Worm (Caenorhabditis elegans) whole organism, early embryonic: Measurements from ENCODE around the gene hcp-3.
A peak's percentile ranks its signal among the peaks of the same experiment; 100 is the strongest.

Source experiments
- B0310.2 ChIP-seq: sonication (generic microtip); optimal IDR thresholded peaks from 2 replicates; lab custom pipeline; 2016; ENCODE audit warnings: mild to moderate bottlenecking, missing genetic modification characterization, missing compliant biosample characterization
- F13C5.2 ChIP-seq: sonication (generic microtip); optimal IDR thresholded peaks from 2 replicates; lab custom pipeline; 2017; ENCODE audit warnings: mild to moderate bottlenecking, missing genetic modification characterization, inconsistent platforms, missing compliant biosample characterization
- aly-1 ChIP-seq: sonication (generic microtip); optimal IDR thresholded peaks from 2 replicates; lab custom pipeline; 2016; ENCODE audit warnings: missing genetic modification characterization, missing compliant biosample characterization
- ama-1 ChIP-seq: fragments of 150-350 bp; optimal IDR thresholded peaks from 2 replicates; lab custom pipeline; 2014
- ceh-13 ChIP-seq: fragments of 200-800 bp; sonication (Bioruptor generic); optimal IDR thresholded peaks from 2 replicates; lab custom pipeline; 2018; ENCODE audit warnings: mild to moderate bottlenecking, missing genetic modification characterization, missing compliant biosample characterization
- ceh-36 ChIP-seq: sonication (generic microtip); optimal IDR thresholded peaks from 2 replicates; lab custom pipeline; 2016; ENCODE audit warnings: missing genetic modification characterization, inconsistent platforms, missing compliant biosample characterization
- ets-7 ChIP-seq: sonication (generic microtip); optimal IDR thresholded peaks from 2 replicates; lab custom pipeline; 2016; ENCODE audit warnings: missing genotype, missing genetic modification characterization, missing compliant biosample characterization
- flt-1 ChIP-seq: fragments of 200-800 bp; sonication (Bioruptor generic); IDR thresholded peaks from 2 replicates; pipeline ENCODE4 v1.3.6; 2022; ENCODE audit warnings: missing genetic modification characterization, missing compliant biosample characterization
- hmbx-1 ChIP-seq: sonication (generic microtip); optimal IDR thresholded peaks from 2 replicates; lab custom pipeline; 2016; ENCODE audit warnings: mild to moderate bottlenecking, missing genetic modification characterization, missing compliant biosample characterization
- hmg-4 ChIP-seq: fragments of 200-800 bp; sonication (Bioruptor generic); optimal IDR thresholded peaks from 2 replicates; lab custom pipeline; 2018; ENCODE audit warnings: mild to moderate bottlenecking, missing genetic modification characterization, missing compliant biosample characterization
- hnd-1 ChIP-seq: sonication (generic microtip); optimal IDR thresholded peaks from 2 replicates; lab custom pipeline; 2016; ENCODE audit warnings: missing genetic modification characterization, missing compliant biosample characterization
- pes-1 ChIP-seq: fragments of 200-800 bp; sonication (Bioruptor generic); IDR thresholded peaks from 2 replicates; pipeline ENCODE4 v1.3.6; 2022; ENCODE audit warnings: missing genetic modification reagents, missing genetic modification characterization, missing compliant biosample characterization
- scrt-1 ChIP-seq: fragments of 200-800 bp; sonication (Bioruptor generic); IDR thresholded peaks from 2 replicates; pipeline ENCODE4 v1.3.6; 2022; ENCODE audit warnings: missing genetic modification characterization, missing compliant biosample characterization
- sea-1 ChIP-seq: fragments of 200-800 bp; sonication (Bioruptor generic); conservative IDR thresholded peaks from 2 replicates; pipeline ENCODE4 v1.3.6; 2022; ENCODE audit warnings: missing genetic modification characterization, missing compliant biosample characterization
- tbx-11 ChIP-seq: fragments of 200-800 bp; sonication (Bioruptor generic); IDR thresholded peaks from 2 replicates; pipeline ENCODE4 v1.3.6; 2022; ENCODE audit warnings: missing genetic modification characterization, missing compliant biosample characterization
- tbx-37 ChIP-seq: fragments of 200-800 bp; sonication (Bioruptor generic); conservative IDR thresholded peaks from 2 replicates; pipeline ENCODE4 v1.3.6; 2022; ENCODE audit warnings: missing genetic modification reagents, missing genetic modification characterization, missing compliant biosample characterization
- tra-4 ChIP-seq: sonication (generic microtip); optimal IDR thresholded peaks from 2 replicates; lab custom pipeline; 2017; ENCODE audit warnings: missing genetic modification characterization, missing compliant biosample characterization

The hcp-3 gene

DNA sequence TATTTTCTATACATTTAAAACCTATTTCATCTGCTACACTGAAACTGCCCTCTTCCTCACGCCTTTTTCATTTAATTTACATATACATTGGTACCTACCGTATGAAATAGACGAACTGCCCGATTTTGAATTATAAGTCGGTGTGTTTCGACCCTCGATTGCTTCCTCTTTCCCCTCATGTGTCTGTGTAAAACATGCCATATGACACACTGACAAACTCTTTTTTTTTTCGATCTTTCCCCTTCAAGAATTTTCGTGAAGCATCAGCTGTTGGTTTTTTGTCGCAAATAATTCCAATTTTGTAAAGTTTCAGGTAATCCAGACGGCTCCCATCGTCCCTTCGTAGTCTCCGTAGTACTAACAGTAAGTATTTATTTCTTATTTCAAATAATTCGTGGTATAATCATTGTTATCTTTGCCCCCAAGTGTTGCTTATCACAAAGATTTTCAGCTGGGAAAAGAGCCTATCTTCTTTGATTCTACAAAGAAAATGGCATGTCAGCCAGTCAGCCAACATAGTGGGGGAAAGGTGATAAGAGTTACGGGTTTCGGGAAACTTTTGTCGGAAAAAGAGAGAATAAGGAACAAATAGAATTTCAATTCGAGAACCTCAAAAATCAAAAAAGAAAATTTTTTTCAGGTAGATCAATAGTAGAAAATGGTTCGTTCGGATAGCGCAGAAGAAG is 5.7 kb upstream of the hcp-3 start:
- no peak for TF ChIP-seq tra-4 (tag; lab: Kevin White, UChicago)
- no peak for TF ChIP-seq pes-1
- TF ChIP-seq hmbx-1 (tag; lab: Kevin White, UChicago), result no peak
- TF ChIP-seq aly-1, result no peak
- TF ChIP-seq ama-1, result no peak
- no peak for TF ChIP-seq ceh-36
- TF ChIP-seq ceh-13 (GFP tag; lab: Kevin White, UChicago), result no peak
- no peak for TF ChIP-seq sea-1 (GFP tag; lab: Robert Waterston, UW)
- TF ChIP-seq hmg-4 (GFP tag; lab: Kevin White, UChicago), result no peak
- no peak for TF ChIP-seq flt-1 (GFP tag; lab: Robert Waterston, UW)
- TF ChIP-seq F13C5.2, result no peak

DNA sequence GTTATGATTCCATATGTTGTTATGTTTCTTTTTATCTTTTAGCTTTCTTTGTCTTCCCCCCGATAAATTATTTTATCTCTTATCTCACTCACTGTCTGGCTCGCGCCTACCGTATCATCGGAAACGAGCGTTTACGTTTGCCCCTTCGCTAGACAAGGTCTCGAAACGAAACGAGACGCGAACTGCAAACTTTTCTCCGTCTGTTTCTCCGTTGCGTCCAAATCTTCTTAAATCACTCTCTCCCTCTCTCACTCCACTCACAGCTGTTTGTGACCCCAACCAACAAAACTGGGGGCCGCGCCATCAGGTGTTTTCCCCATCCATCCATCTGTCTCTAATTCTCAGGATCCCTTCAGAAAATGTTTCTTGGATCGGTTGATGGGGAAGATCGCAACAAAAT is 3.9 kb upstream of the hcp-3 start:
- TF ChIP-seq B0310.2 (tag; lab: Kevin White, UChicago) (no peak), scrt-1 (GFP tag; lab: Robert Waterston, UW) (no peak), tbx-11 (no peak), tbx-37 (GFP tag; lab: Robert Waterston, UW) (no peak), ceh-13 (GFP tag; lab: Kevin White, UChicago) (no peak)

DNA sequence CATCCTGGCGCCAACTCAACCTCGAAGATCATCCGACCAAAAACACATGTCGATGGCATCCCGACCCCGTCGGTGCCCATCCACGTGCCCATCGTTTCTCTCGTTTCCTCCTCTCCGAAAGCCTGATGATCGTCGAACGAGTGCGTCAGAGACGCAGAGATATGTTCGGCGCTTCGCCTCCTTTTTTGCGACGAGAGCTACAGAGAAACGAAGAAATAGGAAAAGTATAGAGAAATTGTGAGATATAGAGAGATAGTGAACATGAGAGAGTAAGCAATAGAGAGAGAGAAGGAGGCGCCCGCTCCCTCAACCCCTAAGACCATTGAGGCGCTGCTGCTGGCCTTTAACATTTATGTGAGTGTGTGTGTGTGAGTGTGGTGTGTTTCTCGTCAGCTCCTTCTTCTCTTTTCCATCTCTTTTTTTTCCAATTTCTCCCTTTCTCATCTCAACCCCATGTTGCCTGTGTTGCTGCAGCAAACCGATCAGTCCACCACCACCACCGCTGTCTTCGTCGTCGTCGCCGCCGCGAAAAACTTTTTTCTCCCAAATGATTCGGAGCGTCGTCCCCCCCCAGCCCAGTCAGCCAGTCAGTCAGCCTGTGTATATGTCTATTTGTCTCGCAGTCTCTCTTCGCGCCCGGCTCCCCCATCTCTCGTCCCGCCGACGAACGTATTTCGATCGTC is 3.0 kb upstream of the hcp-3 start, which contains the start of gene hlh-11:
Gene hlh-11, plus strand, starts transcription at position 633 of the 683 bp plus-strand sequence.
- TF ChIP-seq pes-1, result no peak
- TF ChIP-seq B0310.2 (tag; lab: Kevin White, UChicago), result no peak
- TF ChIP-seq hmbx-1 (tag; lab: Kevin White, UChicago), result no peak
- TF ChIP-seq tbx-37 (GFP tag; lab: Robert Waterston, UW), result no peak
- TF ChIP-seq tbx-11, result no peak
- no peak for TF ChIP-seq flt-1 (GFP tag; lab: Robert Waterston, UW)
- TF ChIP-seq ceh-36, result no peak
- TF ChIP-seq hnd-1 (tag; lab: Kevin White, UChicago), result no peak
- no peak for TF ChIP-seq ama-1
- no peak for TF ChIP-seq ceh-13 (GFP tag; lab: Kevin White, UChicago)
- no peak for TF ChIP-seq scrt-1 (GFP tag; lab: Robert Waterston, UW)

DNA sequence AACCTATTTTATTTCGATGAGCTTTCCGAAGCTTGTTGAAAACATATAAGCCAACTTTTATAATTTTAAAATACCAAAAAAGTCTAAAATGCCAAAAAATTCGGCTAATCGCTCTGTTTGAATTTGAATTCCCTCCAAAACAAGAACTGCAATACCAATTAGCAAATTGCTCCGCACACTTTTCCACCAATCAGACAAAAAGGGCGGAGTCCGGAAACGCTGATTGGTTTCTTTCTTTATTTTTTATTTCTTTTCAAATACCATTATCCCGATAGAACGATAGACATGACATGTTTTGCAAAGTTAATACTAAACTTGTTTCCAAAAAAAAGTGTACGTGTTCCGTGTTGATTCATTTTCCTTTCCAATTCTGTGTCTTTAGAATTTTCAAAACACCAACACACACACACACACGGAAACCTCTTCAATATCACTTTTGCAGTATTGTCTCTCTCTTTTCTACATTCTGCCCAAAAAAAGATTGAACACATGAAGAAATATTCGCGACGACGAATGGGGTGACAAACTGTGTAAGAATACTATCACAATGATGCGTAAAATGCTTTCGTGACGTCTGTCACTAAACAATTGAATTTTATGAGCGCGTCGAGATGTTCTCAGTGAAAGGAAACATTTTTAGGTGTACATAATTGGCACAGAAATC is 1.5 kb upstream of the hcp-3 start:
- TF ChIP-seq sea-1 (GFP tag; lab: Robert Waterston, UW), result no peak
- TF ChIP-seq ama-1, result no peak
- TF ChIP-seq hnd-1 (tag; lab: Kevin White, UChicago), result no peak
- no peak for TF ChIP-seq ets-7 (tag; lab: Kevin White, UChicago)
- TF ChIP-seq flt-1 (GFP tag; lab: Robert Waterston, UW), result no peak
- no peak for TF ChIP-seq tbx-11
- TF ChIP-seq scrt-1 (GFP tag; lab: Robert Waterston, UW), result no peak
- no peak for TF ChIP-seq tra-4 (tag; lab: Kevin White, UChicago)
- TF ChIP-seq hmbx-1 (tag; lab: Kevin White, UChicago), result no peak

DNA sequence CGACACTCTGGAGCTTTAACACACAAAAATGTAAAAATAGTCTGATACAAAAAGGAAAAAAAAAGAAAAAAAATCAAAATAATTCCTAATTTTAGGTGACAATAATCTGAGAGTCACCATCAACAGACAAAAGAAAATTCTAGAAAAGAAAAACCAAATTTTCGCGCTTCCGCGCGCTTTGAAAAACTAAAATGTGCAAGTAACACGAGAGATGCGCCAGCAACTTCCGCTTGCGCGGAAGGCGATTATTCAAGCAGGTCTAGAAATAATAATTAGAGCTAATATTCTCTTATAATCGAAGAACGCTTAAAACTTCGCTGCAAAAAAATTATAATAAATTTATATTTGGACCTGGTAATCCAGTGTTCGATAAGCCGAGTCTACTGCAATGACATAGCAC is 663 bp upstream of the hcp-3 start:
- TF ChIP-seq hmbx-1 (tag; lab: Kevin White, UChicago) (no peak), tbx-11 (no peak), F13C5.2 (no peak), tbx-37 (GFP tag; lab: Robert Waterston, UW) (no peak), pes-1 (no peak)

DNA sequence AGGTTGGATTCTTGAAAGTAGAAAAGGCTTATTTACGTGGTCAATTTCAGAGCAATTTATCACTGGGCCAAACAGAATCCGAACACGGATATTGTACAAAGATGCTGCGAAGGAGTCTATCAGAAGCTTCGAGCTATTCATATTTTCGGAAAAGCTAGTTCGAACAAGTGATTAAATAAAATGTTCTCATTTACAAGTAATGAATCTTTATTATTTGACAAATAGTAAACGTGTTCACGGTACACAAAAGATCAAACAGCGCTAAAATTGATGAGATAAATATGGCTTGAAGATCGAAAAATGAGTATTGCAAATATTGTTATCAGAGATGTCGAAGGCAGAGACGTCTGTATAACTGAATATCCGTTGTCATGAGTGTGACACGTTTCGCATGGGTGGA is 1.2 kb downstream of the hcp-3 start:
- no peak for TF ChIP-seq ceh-36
- TF ChIP-seq hmg-4 (GFP tag; lab: Kevin White, UChicago), result no peak
- no peak for TF ChIP-seq pes-1
- no peak for TF ChIP-seq scrt-1 (GFP tag; lab: Robert Waterston, UW)
- no peak for TF ChIP-seq flt-1 (GFP tag; lab: Robert Waterston, UW)
- no peak for TF ChIP-seq ama-1
- no peak for TF ChIP-seq hmbx-1 (tag; lab: Kevin White, UChicago)
- no peak for TF ChIP-seq ceh-13 (GFP tag; lab: Kevin White, UChicago)
- no peak for TF ChIP-seq aly-1
- no peak for TF ChIP-seq hnd-1 (tag; lab: Kevin White, UChicago)
- no peak for TF ChIP-seq tra-4 (tag; lab: Kevin White, UChicago)
- no peak for TF ChIP-seq B0310.2 (tag; lab: Kevin White, UChicago)
- no peak for TF ChIP-seq sea-1 (GFP tag; lab: Robert Waterston, UW)
- no peak for TF ChIP-seq F13C5.2
- no peak for TF ChIP-seq tbx-37 (GFP tag; lab: Robert Waterston, UW)
- TF ChIP-seq tbx-11, result no peak
- no peak for TF ChIP-seq ets-7 (tag; lab: Kevin White, UChicago)

DNA sequence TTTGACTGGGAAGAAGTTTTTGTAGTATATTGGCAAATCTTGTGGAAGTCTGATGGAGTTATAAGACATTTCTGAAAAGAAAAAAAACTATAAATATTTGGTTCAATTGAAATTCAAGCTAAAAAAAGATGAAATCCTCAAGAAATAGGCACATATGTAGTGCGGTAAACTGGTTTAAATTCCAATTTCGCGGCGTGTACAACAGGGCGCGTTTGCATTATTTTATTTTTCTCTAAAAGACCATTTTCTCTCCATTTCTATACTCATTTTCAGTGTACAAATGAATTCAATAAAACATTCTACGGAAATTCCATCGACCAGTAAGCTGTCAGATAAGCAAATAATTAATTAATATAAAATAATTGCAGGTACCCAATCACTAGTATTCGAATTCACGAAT is 2.1 kb downstream of the hcp-3 start, which contains the start of the genes pri-1 and F58A4.6:
Gene pri-1, minus strand, starts transcription at position 71 of the 400 bp plus-strand sequence.
Gene F58A4.6, plus strand, starts transcription at position 272 of the 400 bp plus-strand sequence.
- TF ChIP-seq hmg-4 (GFP tag; lab: Kevin White, UChicago) (no peak), F13C5.2 (peak; percentile 2), ets-7 (tag; lab: Kevin White, UChicago) (no peak), ceh-13 (GFP tag; lab: Kevin White, UChicago) (no peak), pes-1 (no peak)
